Worm (Caenorhabditis elegans) whole organism, young adult: ENCODE data around the gene W01D2.1.
A peak's percentile ranks its signal among the peaks of the same experiment; 100 is the strongest.

Source experiments
- B0035.1 ChIP-seq: sonication (generic microtip); optimal IDR thresholded peaks from 2 replicates; lab custom pipeline; 2016; ENCODE audit warnings: missing genetic modification characterization, mild to moderate bottlenecking, missing compliant biosample characterization, missing genotype, missing genetic modification reagents
- B0336.3 ChIP-seq: fragments of 200-800 bp; sonication (Bioruptor generic); IDR thresholded peaks from 2 replicates; pipeline ENCODE4 v1.3.6; 2022; ENCODE audit warnings: missing genetic modification characterization, missing compliant biosample characterization
- C06A6.2 ChIP-seq: fragments of 200-800 bp; sonication (Bioruptor generic); conservative IDR thresholded peaks from 2 replicates; pipeline ENCODE4 v1.3.6; 2022; ENCODE audit warnings: missing genetic modification characterization, missing compliant biosample characterization
- F23B12.7 ChIP-seq: sonication (generic microtip); optimal IDR thresholded peaks from 2 replicates; lab custom pipeline; 2017; ENCODE audit warnings: missing genetic modification characterization, mild to moderate bottlenecking, missing compliant biosample characterization, antibody characterized with exemption, moderate library complexity; ENCODE audit not compliant: insufficient read depth
- F37B4.10 ChIP-seq: fragments of 200-800 bp; sonication (Bioruptor generic); IDR thresholded peaks from 2 replicates; pipeline ENCODE4 v1.3.6; 2022; ENCODE audit warnings: missing genetic modification characterization, missing compliant biosample characterization
- F52B5.7 ChIP-seq: sonication (generic microtip); optimal IDR thresholded peaks from 2 replicates; lab custom pipeline; 2016; ENCODE audit warnings: mild to moderate bottlenecking, missing genetic modification characterization, missing compliant biosample characterization
- F57A8.1 ChIP-seq: fragments of 200-800 bp; sonication (Bioruptor generic); optimal IDR thresholded peaks from 2 replicates; lab custom pipeline; 2018; ENCODE audit warnings: mild to moderate bottlenecking, missing genetic modification characterization, moderate library complexity, missing compliant biosample characterization
- Y53G8AR.9 ChIP-seq: fragments of 200-800 bp; sonication (Bioruptor generic); conservative IDR thresholded peaks from 2 replicates; pipeline ENCODE4 v1.3.6; 2022; ENCODE audit warnings: missing genetic modification reagents, missing genetic modification characterization, missing compliant biosample characterization
- Y67H2A.10 ChIP-seq: fragments of 200-800 bp; sonication (Bioruptor generic); conservative IDR thresholded peaks from 2 replicates; pipeline ENCODE4 v1.3.6; 2022; ENCODE audit warnings: missing genetic modification reagents, missing genetic modification characterization, missing compliant biosample characterization
- Y79H2A.3 ChIP-seq: fragments of 200-800 bp; sonication (Bioruptor generic); conservative IDR thresholded peaks from 2 replicates; pipeline ENCODE4 v1.3.6; 2022; ENCODE audit warnings: missing genetic modification reagents, missing genetic modification characterization, missing compliant biosample characterization
- Y95B8A.8 ChIP-seq: fragments of 200-800 bp; sonication (Bioruptor generic); IDR thresholded peaks from 2 replicates; pipeline ENCODE4 v1.3.6; 2022; ENCODE audit warnings: missing genetic modification reagents, missing genetic modification characterization, missing compliant biosample characterization
- ama-1 ChIP-seq, 3 experiments: fragments of 150-350 bp in 1 of 3; sonication (generic microtip) in 2 of 3; optimal IDR thresholded peaks; 2 replicates each; lab custom pipeline; 2014 to 2018; ENCODE audit warnings: missing biosample characterization in 2 of 3, missing genetic modification characterization in 2 of 3, missing genetic modification reagents in 2 of 3
- aptf-3 ChIP-seq: fragments of 200-800 bp; sonication (Bioruptor generic); IDR thresholded peaks from 2 replicates; pipeline ENCODE4 v1.3.6; 2022; ENCODE audit warnings: missing genetic modification characterization, missing compliant biosample characterization
- athp-1 ChIP-seq: sonication (generic microtip); optimal IDR thresholded peaks from 2 replicates; lab custom pipeline; 2017; ENCODE audit warnings: mild to moderate bottlenecking, missing genetic modification characterization, missing compliant biosample characterization
- attf-6 ChIP-seq: fragments of 200-800 bp; sonication (Bioruptor generic); IDR thresholded peaks from 2 replicates; pipeline ENCODE4 v1.3.6; 2022; ENCODE audit warnings: missing genetic modification reagents, missing genetic modification characterization, missing compliant biosample characterization
- bed-1 ChIP-seq: fragments of 200-800 bp; sonication (Bioruptor generic); IDR thresholded peaks from 2 replicates; pipeline ENCODE4 v1.3.6; 2022; ENCODE audit warnings: missing genetic modification reagents, missing genetic modification characterization, missing compliant biosample characterization
- ccch-3 ChIP-seq: fragments of 200-800 bp; sonication (Bioruptor generic); optimal IDR thresholded peaks from 2 replicates; lab custom pipeline; 2018; ENCODE audit warnings: mild to moderate bottlenecking, missing genetic modification characterization, missing compliant biosample characterization
- cebp-1 ChIP-seq, 2 experiments: fragments of 200-800 bp in 1 of 2; sonication (Bioruptor generic) in 1 of 2; sonication (generic microtip) in 1 of 2; IDR thresholded peaks in 1 of 2; optimal IDR thresholded peaks in 1 of 2; 2 replicates each; pipeline versions ENCODE4 v1.3.6 to Lab custom; 2017 to 2022; ENCODE audit warnings: missing compliant biosample characterization in 2 of 2, missing genetic modification characterization in 2 of 2, mild to moderate bottlenecking in 1 of 2, missing genetic modification reagents in 1 of 2, moderate library complexity in 1 of 2
- ceh-27 ChIP-seq: fragments of 200-800 bp; sonication (Bioruptor generic); optimal IDR thresholded peaks from 2 replicates; lab custom pipeline; 2018; ENCODE audit warnings: mild to moderate bottlenecking, missing genetic modification characterization, moderate library complexity, missing compliant biosample characterization
- ceh-40 ChIP-seq: fragments of 200-800 bp; sonication (Bioruptor generic); IDR thresholded peaks from 2 replicates; pipeline ENCODE4 v1.3.6; 2022; ENCODE audit warnings: missing genetic modification characterization, missing compliant biosample characterization
- dox-1 ChIP-seq: fragments of 200-800 bp; sonication (Bioruptor generic); IDR thresholded peaks from 2 replicates; pipeline ENCODE4 v1.3.6; 2022; ENCODE audit warnings: missing genetic modification reagents, missing genetic modification characterization, missing compliant biosample characterization
- efl-1 ChIP-seq: fragments of 150-350 bp; optimal IDR thresholded peaks from 2 replicates; lab custom pipeline; 2014; ENCODE audit warnings: missing biosample characterization, missing genetic modification reagents, missing genetic modification characterization
- egl-18 ChIP-seq: fragments of 200-800 bp; sonication (Bioruptor generic); IDR thresholded peaks from 2 replicates; pipeline ENCODE4 v1.3.6; 2022; ENCODE audit warnings: missing genetic modification reagents, missing genetic modification characterization, missing compliant biosample characterization
- fkh-3 ChIP-seq: sonication (generic microtip); optimal IDR thresholded peaks from 2 replicates; lab custom pipeline; 2016; ENCODE audit warnings: mild to moderate bottlenecking, missing genetic modification characterization, missing compliant biosample characterization
- gei-17 ChIP-seq: fragments of 200-800 bp; sonication (Bioruptor generic); optimal IDR thresholded peaks from 2 replicates; lab custom pipeline; 2018; ENCODE audit warnings: mild to moderate bottlenecking, missing genetic modification characterization, missing compliant biosample characterization
- hlh-12 ChIP-seq: sonication (generic microtip); optimal IDR thresholded peaks from 2 replicates; lab custom pipeline; 2016; ENCODE audit warnings: missing genetic modification characterization, missing compliant biosample characterization
- hmg-1.2 ChIP-seq: fragments of 200-800 bp; sonication (Bioruptor generic); IDR thresholded peaks from 2 replicates; pipeline ENCODE4 v1.3.6; 2022; ENCODE audit warnings: missing genetic modification reagents, missing genetic modification characterization, missing compliant biosample characterization
- let-607 ChIP-seq, 2 experiments: fragments of 200-800 bp in 1 of 2; sonication (Bioruptor generic) in 1 of 2; sonication (generic microtip) in 1 of 2; optimal IDR thresholded peaks; 2 replicates each; lab custom pipeline; 2016 to 2018; ENCODE audit warnings: mild to moderate bottlenecking in 2 of 2, missing compliant biosample characterization in 2 of 2, missing genetic modification characterization in 2 of 2, moderate library complexity in 2 of 2, missing genotype in 1 of 2
- lin-26 ChIP-seq: fragments of 200-800 bp; sonication (Bioruptor generic); IDR thresholded peaks from 2 replicates; pipeline ENCODE4 v1.3.6; 2022; ENCODE audit warnings: missing genetic modification reagents, missing genetic modification characterization, missing compliant biosample characterization
- lsl-1 ChIP-seq: fragments of 200-800 bp; sonication (Bioruptor generic); optimal IDR thresholded peaks from 2 replicates; lab custom pipeline; 2018; ENCODE audit warnings: mild to moderate bottlenecking, missing genetic modification characterization, moderate library complexity, missing compliant biosample characterization
- mcd-1 ChIP-seq: fragments of 200-800 bp; sonication (Bioruptor generic); IDR thresholded peaks from 2 replicates; pipeline ENCODE4 v1.3.6; 2022; ENCODE audit warnings: missing genetic modification reagents, missing genetic modification characterization, missing compliant biosample characterization
- mes-4 ChIP-seq: sonication (generic microtip); optimal IDR thresholded peaks from 2 replicates; lab custom pipeline; 2016; ENCODE audit warnings: missing genotype, missing genetic modification characterization, missing compliant biosample characterization
- nfya-1 ChIP-seq: sonication (generic microtip); optimal IDR thresholded peaks from 2 replicates; lab custom pipeline; 2017; ENCODE audit warnings: antibody characterized with exemption, missing compliant biosample characterization, missing genetic modification characterization, borderline replicate concordance; ENCODE audit not compliant: insufficient read depth
- nfyb-1 ChIP-seq: fragments of 200-800 bp; sonication (Bioruptor generic); IDR thresholded peaks from 2 replicates; pipeline ENCODE4 v1.3.6; 2022; ENCODE audit warnings: missing genetic modification reagents, missing genetic modification characterization, missing compliant biosample characterization
- nhr-120 ChIP-seq: fragments of 200-800 bp; sonication (Bioruptor generic); IDR thresholded peaks from 2 replicates; pipeline ENCODE4 v1.3.6; 2022; ENCODE audit warnings: missing genetic modification characterization, missing compliant biosample characterization
- nhr-179 ChIP-seq: sonication (generic microtip); optimal IDR thresholded peaks from 2 replicates; lab custom pipeline; 2016; ENCODE audit warnings: mild to moderate bottlenecking, missing genetic modification characterization, missing compliant biosample characterization
- rcor-1 ChIP-seq: fragments of 200-800 bp; sonication (Bioruptor generic); IDR thresholded peaks from 2 replicates; pipeline ENCODE4 v1.3.6; 2022; ENCODE audit warnings: missing genetic modification reagents, missing genetic modification characterization, missing compliant biosample characterization
- snpc-1.1 ChIP-seq: sonication (generic microtip); optimal IDR thresholded peaks from 2 replicates; lab custom pipeline; 2017; ENCODE audit warnings: missing genetic modification characterization, mild to moderate bottlenecking, missing compliant biosample characterization, antibody characterized with exemption, moderate library complexity, missing genotype, missing genetic modification reagents; ENCODE audit not compliant: insufficient read depth
- snpc-1.3 ChIP-seq: sonication (generic microtip); optimal IDR thresholded peaks from 2 replicates; lab custom pipeline; 2017; ENCODE audit warnings: missing genetic modification characterization, mild to moderate bottlenecking, missing compliant biosample characterization, antibody characterized with exemption, moderate library complexity, missing genotype, missing genetic modification reagents; ENCODE audit not compliant: insufficient read depth
- somi-1 ChIP-seq: fragments of 200-800 bp; sonication (Bioruptor generic); optimal IDR thresholded peaks from 2 replicates; lab custom pipeline; 2018; ENCODE audit warnings: mild to moderate bottlenecking, missing genetic modification characterization, missing compliant biosample characterization
- tbp1 ChIP-seq: fragments of 200-800 bp; sonication (Bioruptor generic); optimal IDR thresholded peaks from 2 replicates; lab custom pipeline; 2018; ENCODE audit warnings: mild to moderate bottlenecking, missing genetic modification characterization, missing compliant biosample characterization
- zim-3 ChIP-seq: sonication (generic microtip); optimal IDR thresholded peaks from 2 replicates; lab custom pipeline; 2017; ENCODE audit warnings: mild to moderate bottlenecking, missing genetic modification characterization, moderate library complexity, missing compliant biosample characterization
- ztf-18 ChIP-seq: sonication (generic microtip); optimal IDR thresholded peaks from 2 replicates; lab custom pipeline; 2016; ENCODE audit warnings: missing genotype, mild to moderate bottlenecking, missing genetic modification characterization, missing compliant biosample characterization
- ztf-3 ChIP-seq: fragments of 200-800 bp; sonication (Bioruptor generic); optimal IDR thresholded peaks from 2 replicates; lab custom pipeline; 2018; ENCODE audit warnings: mild to moderate bottlenecking, missing genetic modification characterization, missing compliant biosample characterization
- ztf-6 ChIP-seq: fragments of 200-800 bp; sonication (Bioruptor generic); IDR thresholded peaks from 2 replicates; pipeline ENCODE4 v1.3.6; 2022; ENCODE audit warnings: missing genetic modification reagents, missing genetic modification characterization, missing compliant biosample characterization

W01D2.1 gene

ce11 chrII:14804259-14804899 lies 10.9 kb upstream of the W01D2.1 start, which contains the start of gene W01D2.3 (continued):
- TF ChIP-seq snpc-1.3 (peak; percentile 76), mcd-1 (GFP tag; lab: Robert Waterston, UW) (peak; percentile 68; the same call in 1 of the 2 replicates), C06A6.2 (GFP tag; lab: Robert Waterston, UW) (peak; percentile 55; the same call in 1 of the 2 replicates), efl-1 (GFP tag; lab: Kevin White, UChicago) (no peak), cebp-1 (GFP tag; IDR thresholded peaks at IDR 0.05; lab: Robert Waterston, UW) (peak; percentile 83), cebp-1 (tag; optimal IDR thresholded peaks at IDR 0.05; lab: Kevin White, UChicago) (peak; percentile 94), attf-6 (no peak), ztf-18 (tag; lab: Kevin White, UChicago) (peak; percentile 38), Y53G8AR.9 (peak; percentile 44; the same call in 1 of the 2 replicates), somi-1 (GFP tag; lab: Kevin White, UChicago) (peak; percentile 56), tbp1 (GFP tag; lab: Kevin White, UChicago) (peak; percentile 81), hmg-1.2 (GFP tag; lab: Robert Waterston, UW) (peak; percentile 60; the same call in 1 of the 2 replicates), Y79H2A.3 (GFP tag; lab: Robert Waterston, UW) (no peak), nfya-1 (no peak), fkh-3 (tag; lab: Kevin White, UChicago) (no peak), let-607 (tag; optimal IDR thresholded peaks at IDR 0.05; lab: Kevin White, UChicago) (peak; percentile 36 to 68), lin-26 (GFP tag; lab: Robert Waterston, UW) (peak; percentile 69; the same call in 1 of the 2 replicates), dox-1 (peak; percentile 76), F37B4.10 (GFP tag; lab: Robert Waterston, UW) (no peak), nhr-179 (tag; lab: Kevin White, UChicago) (no peak), ceh-27 (GFP tag; lab: Kevin White, UChicago) (peak; percentile 52), nfyb-1 (GFP tag; lab: Robert Waterston, UW) (peak; percentile 82), zim-3 (tag; lab: Kevin White, UChicago) (peak; percentile 77), F57A8.1 (GFP tag; lab: Kevin White, UChicago) (peak; percentile 34), bed-1 (GFP tag; lab: Robert Waterston, UW) (0 out of 2 replicates have a peak, but pooled peaks have one; percentile 19), mes-4 (no peak), athp-1 (tag; lab: Kevin White, UChicago) (peak; percentile 42), lsl-1 (GFP tag; lab: Kevin White, UChicago) (peak; percentile 11), B0035.1 (tag; lab: Kevin White, UChicago) (peak; percentile 49), F52B5.7 (tag; lab: Kevin White, UChicago) (peak; percentile 62), nhr-120 (GFP tag; lab: Robert Waterston, UW) (peak; percentile 9; the same call in 1 of the 2 replicates), ztf-3 (peak; percentile 43), aptf-3 (no peak), ccch-3 (GFP tag; lab: Kevin White, UChicago) (no peak), ama-1 (optimal IDR thresholded peaks at IDR 0.05; lab: Kevin White, UChicago) (no peak), ama-1 (GFP tag; optimal IDR thresholded peaks at IDR 0.05; lab: Kevin White, UChicago) (peak in 1 of 2 experiments; percentile 49), F23B12.7 (tag; lab: Kevin White, UChicago) (peak; percentile 84), ceh-40 (GFP tag; lab: Robert Waterston, UW) (no peak), hlh-12 (no peak), gei-17 (peak; percentile 64), Y67H2A.10 (GFP tag; lab: Robert Waterston, UW) (no peak), ztf-6 (GFP tag; lab: Robert Waterston, UW) (no peak), snpc-1.1 (peak; percentile 92), rcor-1 (GFP tag; lab: Robert Waterston, UW) (0 out of 2 replicates have a peak, but pooled peaks have one; percentile 10), egl-18 (GFP tag; lab: Robert Waterston, UW) (no peak), B0336.3 (no peak; the same call in 1 of the 2 replicates), Y95B8A.8 (no peak)
